Worm (Caenorhabditis elegans): ENCODE results near the gene Y71H2B.11.
"Not testable (repeated sequence)": the region's sequence is repeated elsewhere in the genome, so short reads cannot be mapped to it uniquely, and the experiment has no call there.

The Y71H2B.11 gene

ce11 chrIII:2607717-2608116 lies 3.9 kb downstream of the Y71H2B.11 start, which contains the start of gene Y71H2B.5:
Gene Y71H2B.5 (plus strand): TSS chrIII:2608017.
- not testable (repeated sequence) for TF ChIP-seq tbx-8 (GFP tag; optimal IDR thresholded peaks at IDR 0.05); mab-5 (tag; optimal IDR thresholded peaks at IDR 0.05); nhr-12 (tag; optimal IDR thresholded peaks at IDR 0.05)

ce11 chrIII:2616212-2616611 lies 12.4 kb downstream of the Y71H2B.11 start:
- TF ChIP-seq nhr-76 (tag; optimal IDR thresholded peaks at IDR 0.05) (no peak), unc-120 (tag; optimal IDR thresholded peaks at IDR 0.05; ENCODE audit: poor library complexity, severe bottlenecking) (no peak), elt-1 (tag; optimal IDR thresholded peaks at IDR 0.05; ENCODE audit: borderline replicate concordance, insufficient read depth) (no peak), hlh-1 (tag; optimal IDR thresholded peaks at IDR 0.05) (no peak), ces-1 (GFP tag; optimal IDR thresholded peaks at IDR 0.05) (no peak), zip-8 (tag; optimal IDR thresholded peaks at IDR 0.05) (no peak), snpc-4 (tag; optimal IDR thresholded peaks at IDR 0.05) (no peak)

ce11 chrIII:2618663-2619062 lies 14.9 kb downstream of the Y71H2B.11 start, which contains the start of gene Y71H2B.4:
Gene Y71H2B.4 (plus strand): TSS chrIII:2618963.
- peak; percentile 77 for TF ChIP-seq hlh-1 (tag; optimal IDR thresholded peaks at IDR 0.05)
- no peak for TF ChIP-seq lin-13 (tag; optimal IDR thresholded peaks at IDR 0.05)
- no peak for TF ChIP-seq mep-1 (tag; optimal IDR thresholded peaks at IDR 0.05)

- TF ChIP-seq tbx-8 (GFP tag; optimal IDR thresholded peaks at IDR 0.05) (no peak), ces-1 (GFP tag; optimal IDR thresholded peaks at IDR 0.05) (peak; percentile 20)
These were observed 15.8 kb downstream of the Y71H2B.11 start, which contains the start of gene ppfr-4 for ce11 chrIII:2619559-2619958. Gene ppfr-4 (plus strand): TSS chrIII:2619936.

ce11 chrIII:2622870-2623269 lies 19.1 kb downstream of the Y71H2B.11 start, which contains the start of gene Y71H2B.2:
Gene Y71H2B.2 (plus strand): TSS chrIII:2623170.
- no peak for TF ChIP-seq nhr-12 (tag; optimal IDR thresholded peaks at IDR 0.05)
- no peak for TF ChIP-seq cnd-1 (tag; optimal IDR thresholded peaks at IDR 0.05)
- no peak for TF ChIP-seq mab-5 (tag; optimal IDR thresholded peaks at IDR 0.05)
- no peak for TF ChIP-seq unc-62 (GFP tag; optimal IDR thresholded peaks at IDR 0.05)
- TF ChIP-seq zip-8 (tag; optimal IDR thresholded peaks at IDR 0.05) = no peak
- no peak for TF ChIP-seq elt-1 (tag; optimal IDR thresholded peaks at IDR 0.05; ENCODE audit: borderline replicate concordance, insufficient read depth)
- no peak for TF ChIP-seq drap-1 (GFP tag; optimal IDR thresholded peaks at IDR 0.05)
- no peak for TF ChIP-seq pha-4 (tag; optimal IDR thresholded peaks at IDR 0.05)
- no peak for TF ChIP-seq ceh-83 (GFP tag; optimal IDR thresholded peaks at IDR 0.05)
- TF ChIP-seq ces-1 (GFP tag; optimal IDR thresholded peaks at IDR 0.05) = no peak
- no peak for TF ChIP-seq bed-3 (GFP tag; optimal IDR thresholded peaks at IDR 0.05)
- no peak for TF ChIP-seq nhr-28 (tag; optimal IDR thresholded peaks at IDR 0.05)
- no peak for TF ChIP-seq sptf-1 (tag; optimal IDR thresholded peaks at IDR 0.05)
- TF ChIP-seq tbx-8 (GFP tag; optimal IDR thresholded peaks at IDR 0.05) = no peak

ce11 chrIII:2628690-2629089 lies 24.9 kb downstream of the Y71H2B.11 start, which contains the start of gene acbp-8:
Gene acbp-8 (plus strand): TSS chrIII:2629013.
- TF ChIP-seq nhr-2 (tag; optimal IDR thresholded peaks at IDR 0.05) (no peak), ztf-11 (tag; optimal IDR thresholded peaks at IDR 0.05) (no peak), snpc-4 (tag; optimal IDR thresholded peaks at IDR 0.05) (no peak)

- TF ChIP-seq ham-2 (GFP tag; optimal IDR thresholded peaks at IDR 0.05) = peak; percentile 19
- peak; percentile 52 for TF ChIP-seq elt-1 (tag; optimal IDR thresholded peaks at IDR 0.05; ENCODE audit: borderline replicate concordance, insufficient read depth)
- no peak for TF ChIP-seq ceh-83 (GFP tag; optimal IDR thresholded peaks at IDR 0.05)
These were observed 29.1 kb downstream of the Y71H2B.11 start for ce11 chrIII:2632819-2633398.

ce11 chrIII:2634577-2634976 lies 30.8 kb downstream of the Y71H2B.11 start:
- TF ChIP-seq tbx-8 (GFP tag; optimal IDR thresholded peaks at IDR 0.05) (no peak), nhr-2 (tag; optimal IDR thresholded peaks at IDR 0.05) (no peak), lin-32 (GFP tag; optimal IDR thresholded peaks at IDR 0.05) (no peak), flh-1 (GFP tag; optimal IDR thresholded peaks at IDR 0.05) (no peak), sem-2 (GFP tag; optimal IDR thresholded peaks at IDR 0.05) (no peak), ceh-83 (GFP tag; optimal IDR thresholded peaks at IDR 0.05) (no peak), mep-1 (tag; optimal IDR thresholded peaks at IDR 0.05) (no peak), ces-1 (GFP tag; optimal IDR thresholded peaks at IDR 0.05) (no peak), lin-13 (tag; optimal IDR thresholded peaks at IDR 0.05) (no peak), hlh-1 (tag; optimal IDR thresholded peaks at IDR 0.05) (no peak), ham-2 (GFP tag; optimal IDR thresholded peaks at IDR 0.05) (no peak), pha-4 (tag; optimal IDR thresholded peaks at IDR 0.05) (no peak), unc-39 (tag; optimal IDR thresholded peaks at IDR 0.05) (no peak), blmp-1 (tag; optimal IDR thresholded peaks at IDR 0.05) (no peak), lsy-2 (tag; optimal IDR thresholded peaks at IDR 0.05) (no peak), snpc-4 (tag; optimal IDR thresholded peaks at IDR 0.05) (no peak), M03D4.4 (tag; optimal IDR thresholded peaks at IDR 0.05) (no peak), unc-62 (GFP tag; optimal IDR thresholded peaks at IDR 0.05) (no peak)
